Worm (Caenorhabditis elegans) whole organism, L2 larva: ENCODE data around the gene C46G7.5.

Source experiments
- alr-1 ChIP-seq: fragments of 150-350 bp; optimal IDR thresholded peaks from 2 replicates; lab custom pipeline; 2014; ENCODE audit warnings: missing biosample characterization, missing genetic modification characterization
- egl-27 ChIP-seq: sonication (generic microtip); optimal IDR thresholded peaks from 3 replicates; lab custom pipeline; 2017; ENCODE audit warnings: missing biosample characterization, missing genetic modification reagents, missing genetic modification characterization
- snpc-4 ChIP-seq: fragments of 150-350 bp; optimal IDR thresholded peaks from 2 replicates; lab custom pipeline; 2014; ENCODE audit warnings: missing biosample characterization, missing genetic modification characterization

ce11 chrIV:5962219-5962945, 49.1 kb downstream of the C46G7.5 start, which contains the start of gene K02B2.6:
- no peak for TF ChIP-seq egl-27
- TF ChIP-seq snpc-4, result no peak
- TF ChIP-seq alr-1 (tag; lab: Kevin White, UChicago), result no peak
